Worm (Caenorhabditis elegans): ENCODE results near the gene ztf-1.
A peak's percentile ranks its signal among the peaks of the same experiment; 100 is the strongest.

ztf-1 gene

DNA sequence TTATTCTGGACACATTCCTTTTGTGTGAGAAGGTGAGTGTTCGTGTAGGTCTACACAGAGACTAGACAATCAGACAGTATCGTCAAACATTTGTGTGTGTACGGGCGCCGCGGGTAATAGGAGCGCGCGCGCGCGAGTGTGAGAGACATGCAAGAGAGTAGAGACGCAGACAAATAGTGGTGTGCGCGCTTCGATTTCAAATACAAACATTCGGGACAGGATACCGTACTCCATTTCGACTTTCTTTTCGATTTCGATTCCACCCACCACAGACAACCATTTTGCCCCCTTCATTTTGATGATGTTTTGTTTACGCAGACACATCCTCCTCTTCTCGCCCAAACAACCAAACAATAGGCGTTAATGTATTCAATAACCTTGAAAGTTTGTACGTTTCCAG is 2.6 kb upstream of the ztf-1 start:
- TF ChIP-seq ztf-23 (GFP tag; IDR thresholded peaks at IDR 0.05) (no peak), tab-1 (GFP tag; IDR thresholded peaks at IDR 0.05) (no peak), ztf-29 (GFP tag; IDR thresholded peaks at IDR 0.05) (no peak), ref-1 (GFP tag; conservative IDR thresholded peaks at IDR 0.05) (no peak), T22C8.4 (GFP tag; IDR thresholded peaks at IDR 0.05) (no peak), med-1 (GFP tag; optimal IDR thresholded peaks at IDR 0.05; ENCODE audit: insufficient read depth) (no peak), flt-1 (GFP tag; IDR thresholded peaks at IDR 0.05) (peak; percentile 67; the same call in 1 of the 2 replicates), cog-1 (tag; optimal IDR thresholded peaks at IDR 0.05) (peak; percentile 23), klf-2 (GFP tag; conservative IDR thresholded peaks at IDR 0.05) (no peak)

DNA sequence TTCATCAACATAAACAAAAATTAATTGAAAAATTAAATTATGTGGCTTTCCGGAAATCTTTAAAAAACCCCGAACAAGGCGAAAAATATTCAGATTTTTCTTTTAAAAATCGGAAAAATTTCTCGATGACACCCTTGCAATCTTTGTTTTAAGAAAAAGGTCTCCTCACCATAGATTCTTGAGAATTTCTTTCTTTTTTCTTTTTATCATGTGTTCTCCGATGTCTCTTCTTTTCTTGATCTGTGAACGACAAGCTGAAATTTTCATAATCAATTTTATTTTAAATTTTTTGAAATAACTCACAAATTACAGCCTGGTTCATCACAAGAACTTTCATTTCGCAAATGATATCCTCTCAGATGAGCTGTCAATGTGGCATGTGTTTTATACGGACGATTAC is 916 bp downstream of the ztf-1 start, which contains the start of the genes zfp-1 and F54F2.14:
Gene zfp-1 (plus strand): TSS at position 301 of the 400 bp plus-strand sequence.
Gene F54F2.14 (plus strand): TSS at position 312 of the 400 bp plus-strand sequence.
- TF ChIP-seq ztf-23 (GFP tag; IDR thresholded peaks at IDR 0.05) (no peak), flt-1 (GFP tag; IDR thresholded peaks at IDR 0.05) (no peak), ztf-29 (GFP tag; IDR thresholded peaks at IDR 0.05) (no peak), tab-1 (GFP tag; IDR thresholded peaks at IDR 0.05) (no peak), ref-1 (GFP tag; conservative IDR thresholded peaks at IDR 0.05) (no peak), klf-2 (GFP tag; conservative IDR thresholded peaks at IDR 0.05) (no peak), med-1 (GFP tag; optimal IDR thresholded peaks at IDR 0.05; ENCODE audit: insufficient read depth) (no peak), cog-1 (tag; optimal IDR thresholded peaks at IDR 0.05) (no peak)

DNA sequence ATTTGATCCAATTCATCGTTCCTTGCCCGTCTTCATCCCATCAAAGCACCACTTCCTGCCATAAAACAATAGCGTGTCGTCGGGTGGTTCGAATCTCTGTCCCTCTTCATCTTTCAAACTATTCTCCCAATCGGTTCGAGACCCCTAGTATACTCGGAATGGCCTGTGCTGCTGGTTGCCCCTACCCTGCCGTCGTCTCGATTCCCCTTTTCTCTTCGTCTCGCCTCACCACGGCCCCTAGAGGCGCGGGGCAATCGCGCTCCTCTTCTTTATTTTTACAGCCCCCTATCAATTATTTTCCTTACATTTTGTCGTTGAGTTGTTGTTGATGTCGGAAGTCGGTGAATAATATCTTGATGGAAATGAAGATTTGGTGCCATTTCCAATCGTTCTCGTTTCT is 3.5 kb downstream of the ztf-1 start:
- TF ChIP-seq cog-1 (tag; optimal IDR thresholded peaks at IDR 0.05) (no peak), T22C8.4 (GFP tag; IDR thresholded peaks at IDR 0.05) (no peak), klf-2 (GFP tag; conservative IDR thresholded peaks at IDR 0.05) (no peak), ref-1 (GFP tag; conservative IDR thresholded peaks at IDR 0.05) (no peak), flt-1 (GFP tag; IDR thresholded peaks at IDR 0.05) (no peak), tab-1 (GFP tag; IDR thresholded peaks at IDR 0.05) (no peak), ztf-29 (GFP tag; IDR thresholded peaks at IDR 0.05) (no peak), ztf-23 (GFP tag; IDR thresholded peaks at IDR 0.05) (no peak), med-1 (GFP tag; optimal IDR thresholded peaks at IDR 0.05; ENCODE audit: insufficient read depth) (no peak)

DNA sequence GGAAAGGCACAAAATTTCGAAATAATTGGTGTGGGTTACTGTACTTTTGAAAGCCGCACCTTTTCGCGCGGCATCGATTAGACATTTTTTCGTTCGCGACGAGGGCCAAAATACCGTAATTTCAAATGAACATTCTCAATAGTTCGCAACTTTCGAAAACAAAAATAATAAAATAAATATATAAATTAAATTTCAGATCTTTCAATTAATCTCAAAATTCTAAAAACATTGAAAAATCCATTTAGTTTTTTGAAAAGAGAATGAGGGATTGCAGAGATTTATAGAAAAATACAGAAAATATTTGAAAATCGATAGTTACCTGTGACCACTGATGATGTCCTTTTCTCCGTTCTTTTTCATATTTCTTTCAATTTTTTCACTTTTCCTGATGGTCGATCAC is 6.1 kb downstream of the ztf-1 start, which contains the start of gene K02D10.8:
Gene K02D10.8 (plus strand): TSS at position 301 of the 400 bp plus-strand sequence.
- TF ChIP-seq klf-2 (GFP tag; conservative IDR thresholded peaks at IDR 0.05) (no peak), ztf-23 (GFP tag; IDR thresholded peaks at IDR 0.05) (no peak), T22C8.4 (GFP tag; IDR thresholded peaks at IDR 0.05) (no peak), cog-1 (tag; optimal IDR thresholded peaks at IDR 0.05) (no peak), ref-1 (GFP tag; conservative IDR thresholded peaks at IDR 0.05) (no peak), med-1 (GFP tag; optimal IDR thresholded peaks at IDR 0.05; ENCODE audit: insufficient read depth) (no peak), flt-1 (GFP tag; IDR thresholded peaks at IDR 0.05) (no peak), ztf-29 (GFP tag; IDR thresholded peaks at IDR 0.05) (no peak), tab-1 (GFP tag; IDR thresholded peaks at IDR 0.05) (no peak)

- TF ChIP-seq ztf-29 (GFP tag; IDR thresholded peaks at IDR 0.05) = no peak
- no peak for TF ChIP-seq ref-1 (GFP tag; conservative IDR thresholded peaks at IDR 0.05)
- no peak for TF ChIP-seq tab-1 (GFP tag; IDR thresholded peaks at IDR 0.05)
- TF ChIP-seq flt-1 (GFP tag; IDR thresholded peaks at IDR 0.05) = no peak
- TF ChIP-seq ztf-23 (GFP tag; IDR thresholded peaks at IDR 0.05) = no peak
- TF ChIP-seq med-1 (GFP tag; optimal IDR thresholded peaks at IDR 0.05; ENCODE audit: insufficient read depth) = no peak
- no peak for TF ChIP-seq cog-1 (tag; optimal IDR thresholded peaks at IDR 0.05)
- TF ChIP-seq klf-2 (GFP tag; conservative IDR thresholded peaks at IDR 0.05) = no peak
- no peak for TF ChIP-seq T22C8.4 (GFP tag; IDR thresholded peaks at IDR 0.05)
Observed at ce11 chrIII:8785426-8785825, 6.7 kb downstream of the ztf-1 start.

DNA sequence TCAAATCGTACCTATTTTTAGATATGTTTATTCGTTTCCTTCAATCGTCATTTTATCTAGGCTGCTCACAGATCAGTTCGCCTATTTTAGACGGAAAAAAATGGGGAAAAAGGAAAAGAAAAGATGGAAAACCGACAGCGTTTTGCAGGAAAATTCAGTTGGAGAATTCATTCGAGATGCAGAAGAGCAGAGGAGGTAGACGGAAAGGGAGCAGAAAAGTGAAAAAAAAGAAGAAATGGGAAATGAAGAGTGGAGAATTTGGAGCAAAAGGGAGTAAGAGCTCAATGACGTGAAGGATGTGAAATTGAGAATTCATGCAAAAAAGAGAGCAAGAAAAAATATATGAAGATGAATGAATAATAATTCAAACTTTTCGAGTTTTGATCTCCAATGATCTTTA is 7.7 kb downstream of the ztf-1 start:
- TF ChIP-seq ztf-29 (GFP tag; IDR thresholded peaks at IDR 0.05) (no peak), ztf-23 (GFP tag; IDR thresholded peaks at IDR 0.05) (no peak), med-1 (GFP tag; optimal IDR thresholded peaks at IDR 0.05; ENCODE audit: insufficient read depth) (no peak), flt-1 (GFP tag; IDR thresholded peaks at IDR 0.05) (no peak), tab-1 (GFP tag; IDR thresholded peaks at IDR 0.05) (no peak), ref-1 (GFP tag; conservative IDR thresholded peaks at IDR 0.05) (no peak), T22C8.4 (GFP tag; IDR thresholded peaks at IDR 0.05) (no peak), cog-1 (tag; optimal IDR thresholded peaks at IDR 0.05) (no peak), klf-2 (GFP tag; conservative IDR thresholded peaks at IDR 0.05) (no peak)

DNA sequence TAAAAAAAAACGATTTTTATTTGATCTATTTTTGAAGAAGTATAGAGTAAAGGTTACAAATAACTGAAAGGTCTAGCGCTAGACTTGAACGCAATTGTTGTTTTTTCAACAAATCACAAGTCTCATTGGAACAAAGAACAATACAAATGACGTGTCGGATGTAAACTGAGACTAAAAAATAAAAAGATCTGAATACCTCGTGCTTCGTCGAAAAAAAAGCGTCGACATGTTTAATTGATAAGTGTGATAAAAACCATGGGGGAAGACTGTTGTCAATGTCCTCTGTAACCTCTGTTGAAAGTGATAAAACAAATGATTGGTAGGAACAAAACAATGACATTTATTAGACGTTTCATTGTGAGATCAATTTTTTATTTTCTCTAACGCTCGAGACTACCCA is 9.4 kb downstream of the ztf-1 start:
- no peak for TF ChIP-seq med-1 (GFP tag; optimal IDR thresholded peaks at IDR 0.05; ENCODE audit: insufficient read depth)
- no peak for TF ChIP-seq ztf-23 (GFP tag; IDR thresholded peaks at IDR 0.05)
- no peak for TF ChIP-seq klf-2 (GFP tag; conservative IDR thresholded peaks at IDR 0.05)

ce11 chrIII:8782080-8782479 is 10.1 kb downstream of the ztf-1 start:
- TF ChIP-seq klf-2 (GFP tag; conservative IDR thresholded peaks at IDR 0.05) = no peak
- no peak for TF ChIP-seq T22C8.4 (GFP tag; IDR thresholded peaks at IDR 0.05)
- no peak for TF ChIP-seq ref-1 (GFP tag; conservative IDR thresholded peaks at IDR 0.05)
- TF ChIP-seq ztf-29 (GFP tag; IDR thresholded peaks at IDR 0.05) = no peak
- no peak for TF ChIP-seq cog-1 (tag; optimal IDR thresholded peaks at IDR 0.05)
- no peak for TF ChIP-seq med-1 (GFP tag; optimal IDR thresholded peaks at IDR 0.05; ENCODE audit: insufficient read depth)
- TF ChIP-seq ztf-23 (GFP tag; IDR thresholded peaks at IDR 0.05) = no peak
- no peak for TF ChIP-seq tab-1 (GFP tag; IDR thresholded peaks at IDR 0.05)
- TF ChIP-seq flt-1 (GFP tag; IDR thresholded peaks at IDR 0.05) = no peak

- TF ChIP-seq klf-2 (GFP tag; conservative IDR thresholded peaks at IDR 0.05) (no peak), cog-1 (tag; optimal IDR thresholded peaks at IDR 0.05) (no peak), ztf-29 (GFP tag; IDR thresholded peaks at IDR 0.05) (no peak), tab-1 (GFP tag; IDR thresholded peaks at IDR 0.05) (no peak), med-1 (GFP tag; optimal IDR thresholded peaks at IDR 0.05; ENCODE audit: insufficient read depth) (no peak), T22C8.4 (GFP tag; IDR thresholded peaks at IDR 0.05) (no peak), ztf-23 (GFP tag; IDR thresholded peaks at IDR 0.05) (no peak), flt-1 (GFP tag; IDR thresholded peaks at IDR 0.05) (no peak), ref-1 (GFP tag; conservative IDR thresholded peaks at IDR 0.05) (no peak)
Observed at ce11 chrIII:8780473-8780872, 11.7 kb downstream of the ztf-1 start.

ce11 chrIII:8779912-8780311 is 12.2 kb downstream of the ztf-1 start, which contains the start of gene K02D10.4:
Gene K02D10.4 (minus strand): TSS chrIII:8780012.
- TF ChIP-seq flt-1 (GFP tag; IDR thresholded peaks at IDR 0.05) (no peak), ref-1 (GFP tag; conservative IDR thresholded peaks at IDR 0.05) (no peak), tab-1 (GFP tag; IDR thresholded peaks at IDR 0.05) (no peak), ztf-29 (GFP tag; IDR thresholded peaks at IDR 0.05) (no peak), cog-1 (tag; optimal IDR thresholded peaks at IDR 0.05) (no peak), med-1 (GFP tag; optimal IDR thresholded peaks at IDR 0.05; ENCODE audit: insufficient read depth) (no peak), klf-2 (GFP tag; conservative IDR thresholded peaks at IDR 0.05) (no peak), T22C8.4 (GFP tag; IDR thresholded peaks at IDR 0.05) (no peak), ztf-23 (GFP tag; IDR thresholded peaks at IDR 0.05) (no peak)
